Worm (Caenorhabditis elegans) whole organism, early embryonic: ENCODE measurements around the gene B0554.7.

Experiments used
- B0310.2 ChIP-seq: sonication (generic microtip); optimal IDR thresholded peaks from 2 replicates; lab custom pipeline; 2016; ENCODE audit warnings: mild to moderate bottlenecking, missing genetic modification characterization, missing compliant biosample characterization
- F13C5.2 ChIP-seq: sonication (generic microtip); optimal IDR thresholded peaks from 2 replicates; lab custom pipeline; 2017; ENCODE audit warnings: mild to moderate bottlenecking, missing genetic modification characterization, inconsistent platforms, missing compliant biosample characterization
- aly-1 ChIP-seq: sonication (generic microtip); optimal IDR thresholded peaks from 2 replicates; lab custom pipeline; 2016; ENCODE audit warnings: missing genetic modification characterization, missing compliant biosample characterization
- ama-1 ChIP-seq: fragments of 150-350 bp; optimal IDR thresholded peaks from 2 replicates; lab custom pipeline; 2014
- ceh-36 ChIP-seq: sonication (generic microtip); optimal IDR thresholded peaks from 2 replicates; lab custom pipeline; 2016; ENCODE audit warnings: missing genetic modification characterization, inconsistent platforms, missing compliant biosample characterization
- ets-7 ChIP-seq: sonication (generic microtip); optimal IDR thresholded peaks from 2 replicates; lab custom pipeline; 2016; ENCODE audit warnings: missing genotype, missing genetic modification characterization, missing compliant biosample characterization
- flt-1 ChIP-seq: fragments of 200-800 bp; sonication (Bioruptor generic); IDR thresholded peaks from 2 replicates; pipeline ENCODE4 v1.3.6; 2022; ENCODE audit warnings: missing genetic modification characterization, missing compliant biosample characterization
- hnd-1 ChIP-seq: sonication (generic microtip); optimal IDR thresholded peaks from 2 replicates; lab custom pipeline; 2016; ENCODE audit warnings: missing genetic modification characterization, missing compliant biosample characterization
- scrt-1 ChIP-seq: fragments of 200-800 bp; sonication (Bioruptor generic); IDR thresholded peaks from 2 replicates; pipeline ENCODE4 v1.3.6; 2022; ENCODE audit warnings: missing genetic modification characterization, missing compliant biosample characterization
- tbx-37 ChIP-seq: fragments of 200-800 bp; sonication (Bioruptor generic); conservative IDR thresholded peaks from 2 replicates; pipeline ENCODE4 v1.3.6; 2022; ENCODE audit warnings: missing genetic modification reagents, missing genetic modification characterization, missing compliant biosample characterization

ce11 chrV:417656-418353, 23.0 kb downstream of the B0554.7 start, which contains the start of gene irg-8:
- TF ChIP-seq tbx-37 (GFP tag; lab: Robert Waterston, UW), result no peak
- TF ChIP-seq hnd-1 (tag; lab: Kevin White, UChicago), result no peak
- no peak for TF ChIP-seq aly-1 (tag; lab: Kevin White, UChicago)
- TF ChIP-seq scrt-1 (GFP tag; lab: Robert Waterston, UW), result no peak
- no peak for TF ChIP-seq flt-1 (GFP tag; lab: Robert Waterston, UW)
- no peak for TF ChIP-seq ets-7 (tag; lab: Kevin White, UChicago)
- TF ChIP-seq ama-1 (lab: Kevin White, UChicago), result no peak
- TF ChIP-seq B0310.2 (tag; lab: Kevin White, UChicago), result no peak
- TF ChIP-seq F13C5.2 (tag; lab: Kevin White, UChicago), result no peak
- no peak for TF ChIP-seq ceh-36 (tag; lab: Kevin White, UChicago)
